Fruit fly (Drosophila melanogaster) whole organism, embryonic: ENCODE results near the gene CG34425.

Experiments used
- Bdp1 ChIP-seq: fragments of 200-800 bp; sonication (Bioruptor generic); optimal IDR thresholded peaks from 3 replicates; lab custom pipeline; 2016; ENCODE audit warnings: missing biosample characterization, missing genetic modification characterization
- Blimp-1 ChIP-seq: fragments of 200-800 bp; sonication (Bioruptor generic); optimal IDR thresholded peaks from 3 replicates; lab custom pipeline; 2018; ENCODE audit warnings: missing biosample characterization, missing genetic modification characterization, mild to moderate bottlenecking, moderate library complexity, missing genetic modification reagents
- CG11247 ChIP-seq: fragments of 200-800 bp; sonication (Bioruptor generic); IDR thresholded peaks from 2 replicates; pipeline ENCODE4 v1.3.6; 2022; ENCODE audit warnings: missing biosample characterization, missing genetic modification characterization
- CG16779 ChIP-seq: fragments of 200-800 bp; sonication (Bioruptor generic); IDR thresholded peaks from 2 replicates; pipeline ENCODE4 v1.3.6; 2022; ENCODE audit warnings: missing biosample characterization, missing genetic modification characterization
- CG16815 ChIP-seq: fragments of 200-800 bp; sonication (Bioruptor generic); optimal IDR thresholded peaks from 3 replicates; lab custom pipeline; 2017; ENCODE audit warnings: missing biosample characterization, mild to moderate bottlenecking, missing genetic modification characterization
- CG17385 ChIP-seq: fragments of 200-800 bp; sonication (Bioruptor generic); optimal IDR thresholded peaks from 3 replicates; lab custom pipeline; 2018; ENCODE audit warnings: missing biosample characterization, mild to moderate bottlenecking, missing genetic modification characterization
- CG17612 ChIP-seq: fragments of 200-800 bp; sonication (Bioruptor generic); IDR thresholded peaks from 2 replicates; pipeline ENCODE4 v1.3.6; 2022; ENCODE audit warnings: missing biosample characterization, missing genetic modification characterization
- CG2199 ChIP-seq: fragments of 200-800 bp; sonication (Bioruptor generic); IDR thresholded peaks from 3 replicates; pipeline ENCODE4 v1.3.6; 2022; ENCODE audit warnings: missing biosample characterization, missing genetic modification characterization
- CG5245 ChIP-seq: fragments of 200-800 bp; sonication (Bioruptor generic); optimal IDR thresholded peaks from 3 replicates; lab custom pipeline; 2016; ENCODE audit warnings: missing biosample characterization, missing genetic modification characterization
- CG7372 ChIP-seq: fragments of 200-800 bp; sonication (Bioruptor generic); IDR thresholded peaks from 2 replicates; pipeline ENCODE4 v1.3.6; 2022; ENCODE audit warnings: missing biosample characterization, missing genetic modification characterization
- CG7745 ChIP-seq: fragments of 200-800 bp; sonication (Bioruptor generic); optimal IDR thresholded peaks from 2 replicates; lab custom pipeline; 2018; ENCODE audit warnings: missing biosample characterization, mild to moderate bottlenecking, missing genetic modification characterization, moderate library complexity
- CG8281 ChIP-seq: fragments of 200-800 bp; sonication (Bioruptor generic); optimal IDR thresholded peaks from 2 replicates; lab custom pipeline; 2018; ENCODE audit warnings: missing biosample characterization, mild to moderate bottlenecking, missing genetic modification characterization, moderate library complexity
- CG8359 ChIP-seq: fragments of 200-800 bp; sonication (Bioruptor generic); optimal IDR thresholded peaks from 2 replicates; lab custom pipeline; 2017; ENCODE audit warnings: missing biosample characterization, mild to moderate bottlenecking, missing genetic modification characterization, borderline replicate concordance
- Camta ChIP-seq: fragments of 200-800 bp; sonication (Bioruptor generic); optimal IDR thresholded peaks from 2 replicates; lab custom pipeline; 2016; ENCODE audit warnings: missing biosample characterization, missing genetic modification characterization
- CrebB ChIP-seq: fragments of 200-800 bp; sonication (Bioruptor generic); optimal IDR thresholded peaks from 3 replicates; lab custom pipeline; 2018; ENCODE audit warnings: missing biosample characterization, mild to moderate bottlenecking, missing genetic modification characterization
- D ChIP-seq, 2 experiments: fragments of 200-800 bp in 1 of 2; fragments of >200 bp in 1 of 2; sonication (Bioruptor generic) in 1 of 2; optimal IDR thresholded peaks; 2 replicates in 1 of 2; 3 replicates in 1 of 2; lab custom pipeline; 2017; ENCODE audit warnings: mild to moderate bottlenecking in 1 of 2, missing biosample characterization in 1 of 2, missing genetic modification characterization in 1 of 2, missing genetic modification reagents in 1 of 2
- D19A ChIP-seq: fragments of 200-800 bp; optimal IDR thresholded peaks from 3 replicates; lab custom pipeline; 2019; ENCODE audit warnings: missing biosample characterization, mild to moderate bottlenecking, missing genetic modification characterization, moderate library complexity
- Ets65A ChIP-seq: fragments of 200-800 bp; sonication (Bioruptor generic); peaks from one replicate; lab custom pipeline; 2016; ENCODE audit warnings: missing biosample characterization, missing genetic modification characterization
- HmgD ChIP-seq: fragments of 200-800 bp; sonication (Bioruptor generic); optimal IDR thresholded peaks from 3 replicates; lab custom pipeline; 2016; ENCODE audit warnings: missing biosample characterization, missing genetic modification characterization
- Hr78 ChIP-seq, 2 experiments: fragments of 200-800 bp in 1 of 2; fragments of >200 bp in 1 of 2; sonication (Bioruptor generic) in 1 of 2; optimal IDR thresholded peaks; 2 replicates each; lab custom pipeline; 2017 to 2019; ENCODE audit warnings: missing biosample characterization in 2 of 2, missing genetic modification characterization in 2 of 2, mild to moderate bottlenecking in 1 of 2, moderate library complexity in 1 of 2
- Lim3 ChIP-seq: fragments of 200-800 bp; sonication (Bioruptor generic); IDR thresholded peaks from 2 replicates; pipeline ENCODE4 v1.3.6; 2022; ENCODE audit warnings: missing biosample characterization, missing genetic modification characterization
- Med ChIP-seq: fragments of 200-800 bp; sonication (Bioruptor generic); peaks from one replicate; lab custom pipeline; 2016; ENCODE audit warnings: missing biosample characterization, missing genetic modification characterization, mild to moderate bottlenecking, inconsistent platforms, moderate library complexity
- Optix ChIP-seq: fragments of 200-800 bp; sonication (Bioruptor generic); IDR thresholded peaks from 3 replicates; pipeline ENCODE4 v1.3.6; 2022; ENCODE audit warnings: missing biosample characterization, missing genetic modification characterization
- amos ChIP-seq: fragments of 200-800 bp; sonication (Bioruptor generic); IDR thresholded peaks from 2 replicates; pipeline ENCODE4 v1.3.6; 2022; ENCODE audit warnings: missing biosample characterization, missing genetic modification characterization; ENCODE audit not compliant: partially characterized antibody
- ase ChIP-seq: fragments of 200-800 bp; sonication (Bioruptor generic); IDR thresholded peaks from 3 replicates; pipeline ENCODE4 v1.3.6; 2022; ENCODE audit warnings: missing biosample characterization, missing genetic modification characterization
- cad ChIP-seq: fragments of >200 bp; optimal IDR thresholded peaks from 2 replicates; lab custom pipeline; 2017; ENCODE audit warnings: missing biosample characterization, missing genetic modification characterization
- ewg ChIP-seq: fragments of 200-800 bp; sonication (Bioruptor generic); optimal IDR thresholded peaks from 3 replicates; lab custom pipeline; 2017; ENCODE audit warnings: mild to moderate bottlenecking, missing biosample characterization, missing genetic modification reagents, missing genetic modification characterization
- kni ChIP-seq: fragments of 200-800 bp; sonication (Bioruptor generic); optimal IDR thresholded peaks from 3 replicates; lab custom pipeline; 2017; ENCODE audit warnings: mild to moderate bottlenecking, missing biosample characterization, missing genetic modification reagents, missing genetic modification characterization
- lov ChIP-seq, 2 experiments: fragments of 200-800 bp in 1 of 2; fragments of >200 bp in 1 of 2; sonication (Bioruptor generic) in 1 of 2; IDR thresholded peaks in 1 of 2; optimal IDR thresholded peaks in 1 of 2; 2 replicates in 1 of 2; 3 replicates in 1 of 2; pipeline versions ENCODE4 v1.3.6 to Lab custom; 2017 to 2022; ENCODE audit warnings: missing biosample characterization in 1 of 2, missing genetic modification characterization in 1 of 2
- nerfin-1 ChIP-seq: fragments of 200-800 bp; sonication (Bioruptor generic); optimal IDR thresholded peaks from 3 replicates; lab custom pipeline; 2019; ENCODE audit warnings: missing biosample characterization, mild to moderate bottlenecking, missing genetic modification characterization, moderate library complexity
- rib ChIP-seq: fragments of 200-800 bp; sonication (Bioruptor generic); IDR thresholded peaks from 2 replicates; pipeline ENCODE4 v1.3.6; 2022; ENCODE audit warnings: missing biosample characterization, missing genetic modification characterization
- ro ChIP-seq: fragments of 200-800 bp; sonication (Bioruptor generic); IDR thresholded peaks from 2 replicates; pipeline ENCODE4 v1.3.6; 2022; ENCODE audit warnings: missing biosample characterization, missing genetic modification characterization
- sens ChIP-seq: fragments of 200-800 bp; sonication (Bioruptor generic); peaks from one replicate; lab custom pipeline; 2016; ENCODE audit warnings: missing biosample characterization, missing genetic modification characterization
- seq ChIP-seq: fragments of 200-800 bp; sonication (Bioruptor generic); IDR thresholded peaks from 2 replicates; pipeline ENCODE4 v1.3.6; 2022; ENCODE audit warnings: missing biosample characterization, missing genetic modification characterization
- sisA ChIP-seq: fragments of 200-800 bp; sonication (Bioruptor generic); IDR thresholded peaks from 2 replicates; pipeline ENCODE4 v1.3.6; 2022; ENCODE audit warnings: missing biosample characterization, missing genetic modification characterization
- vnd ChIP-seq: fragments of 200-800 bp; sonication (Bioruptor generic); IDR thresholded peaks from 3 replicates; pipeline ENCODE4 v1.3.6; 2022; ENCODE audit warnings: missing biosample characterization, missing genetic modification characterization; ENCODE audit not compliant: partially characterized antibody
- vvl ChIP-seq: fragments of 200-800 bp; sonication (Bioruptor generic); IDR thresholded peaks from 2 replicates; pipeline ENCODE4 v1.3.6; 2022; ENCODE audit warnings: missing biosample characterization, missing genetic modification characterization
- yki ChIP-seq: fragments of >200 bp; optimal IDR thresholded peaks from 3 replicates; lab custom pipeline; 2018

The CG34425 gene

dm6 chr3R:4478220-4479037, 27.7 kb downstream of the CG34425 start (continued):
- TF ChIP-seq Hr78 (GFP tag; optimal IDR thresholded peaks at IDR 0.05; lab: Kevin White, UChicago), result peak in 1 of 2 experiments; percentile 52
- TF ChIP-seq CG7745, result peak; percentile 18
- peak; percentile 68 for TF ChIP-seq yki (lab: Kevin White, UChicago)
- peak; percentile 85 for TF ChIP-seq CG17385 (GFP tag; lab: Kevin White, UChicago)
- peak; percentile 27 for TF ChIP-seq HmgD (GFP tag; lab: Kevin White, UChicago)
- peak; percentile 90 for TF ChIP-seq seq (GFP tag; lab: Robert Waterston, UW)
- TF ChIP-seq sisA, result peak; percentile 86
- TF ChIP-seq ro (GFP tag; lab: Robert Waterston, UW), result no peak
- peak; percentile 21 for TF ChIP-seq CG8359 (GFP tag; lab: Kevin White, UChicago)
- TF ChIP-seq ewg (GFP tag; lab: Kevin White, UChicago), result peak; percentile 71
- peak; percentile 39; the same call in 1 of the 2 replicates for TF ChIP-seq amos
- TF ChIP-seq cad (GFP tag; lab: Kevin White, UChicago), result no peak
- peak; percentile 42 for TF ChIP-seq nerfin-1 (tag; lab: Kevin White, UChicago)
- peak; percentile 98 for TF ChIP-seq Med (GFP tag; lab: Kevin White, UChicago)
- TF ChIP-seq vnd (GFP tag; lab: Robert Waterston, UW), result no peak
- peak; percentile 76 for TF ChIP-seq CrebB
- TF ChIP-seq Bdp1 (GFP tag; lab: Kevin White, UChicago), result peak; percentile 63
- peak; percentile 51 for TF ChIP-seq CG16815
- TF ChIP-seq CG16779, result peak; percentile 96
- peak; percentile 83 for TF ChIP-seq Camta (GFP tag; lab: Kevin White, UChicago)
- TF ChIP-seq ase (GFP tag; lab: Robert Waterston, UW), result peak; percentile 74; the same call in 2 of the 3 replicates
- TF ChIP-seq lov (optimal IDR thresholded peaks at IDR 0.05; lab: Kevin White, UChicago), result no peak
- peak; percentile 87; the same call in 2 of the 3 replicates for TF ChIP-seq lov (GFP tag; IDR thresholded peaks at IDR 0.05; lab: Robert Waterston, UW)
- TF ChIP-seq Lim3 (GFP tag; lab: Robert Waterston, UW), result 0 out of 2 replicates have a peak, but pooled peaks have one; percentile 12
- TF ChIP-seq Optix, result peak; percentile 79
- TF ChIP-seq CG5245 (GFP tag; lab: Kevin White, UChicago), result peak; percentile 86
- peak; percentile 62 for TF ChIP-seq CG7372 (GFP tag; lab: Robert Waterston, UW)
- TF ChIP-seq CG17612 (GFP tag; lab: Robert Waterston, UW), result peak; percentile 75
- TF ChIP-seq, all 482 proteins: peak for 421

dm6 chr3R:4476004-4476403, 30.2 kb downstream of the CG34425 start:
- TF ChIP-seq D19A (tag; lab: Kevin White, UChicago) (peak; percentile 78), Ets65A (GFP tag; lab: Kevin White, UChicago) (no peak), sens (GFP tag; lab: Kevin White, UChicago) (peak; percentile 69)

DNA sequence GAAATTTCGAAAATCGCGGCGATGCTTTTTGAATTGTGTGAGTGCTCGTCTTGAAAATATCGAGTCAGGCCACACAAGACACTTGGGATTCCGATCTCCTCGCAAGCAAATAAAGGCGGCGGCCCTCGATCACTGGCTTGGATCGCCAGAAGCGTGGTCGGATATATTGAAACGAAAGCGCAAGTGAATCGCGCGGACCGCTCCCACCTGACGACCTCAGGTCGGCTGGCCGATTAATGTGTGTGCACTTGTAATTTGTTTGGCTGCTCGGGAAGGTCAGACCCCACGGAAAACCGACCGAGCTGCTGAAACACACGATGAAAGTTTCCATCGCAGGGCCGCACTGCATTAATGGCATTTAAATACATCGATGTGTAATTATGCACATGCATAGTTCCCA, 30.8 kb downstream of the CG34425 start:
- peak; percentile 42 for TF ChIP-seq kni (GFP tag; lab: Kevin White, UChicago)
- peak; percentile 87 for TF ChIP-seq Blimp-1 (GFP tag; lab: Kevin White, UChicago)
- no peak for TF ChIP-seq CG11247
- TF ChIP-seq rib (GFP tag; lab: Robert Waterston, UW), result 0 out of 2 replicates have a peak, but pooled peaks have one; percentile 34
- TF ChIP-seq CG8281, result no peak
- TF ChIP-seq D (optimal IDR thresholded peaks at IDR 0.05; lab: Kevin White, UChicago), result no peak
- no peak for TF ChIP-seq D (GFP tag; optimal IDR thresholded peaks at IDR 0.05; lab: Kevin White, UChicago)
- peak in 1 of 2 experiments; percentile 84 for TF ChIP-seq Hr78 (GFP tag; optimal IDR thresholded peaks at IDR 0.05; lab: Kevin White, UChicago)
- 0 out of 2 replicates have a peak, but pooled peaks have one; percentile 39 for TF ChIP-seq vvl
- 0 out of 3 replicates have a peak, but pooled peaks have one; percentile 38 for TF ChIP-seq CG2199 (GFP tag; lab: Robert Waterston, UW)
- TF ChIP-seq, all 482 proteins: peak for 6
